Fruit fly (Drosophila melanogaster) whole organism, embryonic: Measurements from ENCODE around the gene Lst8.

Source experiments
- Adf1 ChIP-seq: fragments of 200-800 bp; sonication (Bioruptor generic); IDR thresholded peaks from 2 replicates; pipeline ENCODE4 v1.3.6; 2022; ENCODE audit warnings: missing biosample characterization, missing genetic modification characterization
- Atf6 ChIP-seq: fragments of 200-800 bp; sonication (Bioruptor generic); IDR thresholded peaks from 2 replicates; pipeline ENCODE4 v1.3.6; 2022; ENCODE audit warnings: missing biosample characterization, missing genetic modification characterization
- CG10366 ChIP-seq: fragments of 200-800 bp; sonication (Bioruptor generic); IDR thresholded peaks from 2 replicates; pipeline ENCODE4 v1.3.6; 2022; ENCODE audit warnings: missing biosample characterization, missing genetic modification characterization
- CG10462 ChIP-seq: fragments of 200-800 bp; sonication (Bioruptor generic); optimal IDR thresholded peaks from 2 replicates; lab custom pipeline; 2016; ENCODE audit warnings: missing biosample characterization, missing genetic modification characterization
- CG11247 ChIP-seq: fragments of 200-800 bp; sonication (Bioruptor generic); IDR thresholded peaks from 2 replicates; pipeline ENCODE4 v1.3.6; 2022; ENCODE audit warnings: missing biosample characterization, missing genetic modification characterization
- CG11504 ChIP-seq: fragments of 200-800 bp; sonication (Bioruptor generic); optimal IDR thresholded peaks from 3 replicates; lab custom pipeline; 2019; ENCODE audit warnings: missing biosample characterization, mild to moderate bottlenecking, missing genetic modification characterization, moderate library complexity
- CG12299 ChIP-seq: fragments of 200-800 bp; sonication (Bioruptor generic); optimal IDR thresholded peaks from 2 replicates; lab custom pipeline; 2018; ENCODE audit warnings: missing biosample characterization, mild to moderate bottlenecking, missing genetic modification characterization
- CG12942 ChIP-seq: fragments of 200-800 bp; sonication (Bioruptor generic); optimal IDR thresholded peaks from 3 replicates; lab custom pipeline; 2016; ENCODE audit warnings: missing biosample characterization, missing genetic modification characterization
- CG14667 ChIP-seq: fragments of 200-800 bp; sonication (Bioruptor generic); IDR thresholded peaks from 2 replicates; pipeline ENCODE4 v1.3.6; 2022; ENCODE audit warnings: missing biosample characterization, missing genetic modification characterization
- CG15011 ChIP-seq: fragments of 200-800 bp; sonication (Bioruptor generic); optimal IDR thresholded peaks from 3 replicates; lab custom pipeline; 2018; ENCODE audit warnings: missing biosample characterization, mild to moderate bottlenecking, missing genetic modification characterization
- CG1529 ChIP-seq: fragments of 200-800 bp; sonication (Bioruptor generic); optimal IDR thresholded peaks from 3 replicates; lab custom pipeline; 2018; ENCODE audit warnings: missing biosample characterization, missing genetic modification characterization
- CG16815 ChIP-seq: fragments of 200-800 bp; sonication (Bioruptor generic); optimal IDR thresholded peaks from 3 replicates; lab custom pipeline; 2017; ENCODE audit warnings: missing biosample characterization, mild to moderate bottlenecking, missing genetic modification characterization
- CG2199 ChIP-seq: fragments of 200-800 bp; sonication (Bioruptor generic); IDR thresholded peaks from 3 replicates; pipeline ENCODE4 v1.3.6; 2022; ENCODE audit warnings: missing biosample characterization, missing genetic modification characterization
- CG32767 ChIP-seq: fragments of 200-800 bp; sonication (Bioruptor generic); IDR thresholded peaks from 2 replicates; pipeline ENCODE4 v1.3.6; 2022; ENCODE audit warnings: missing biosample characterization, missing genetic modification characterization
- CG43689 ChIP-seq: fragments of 200-800 bp; sonication (Bioruptor generic); IDR thresholded peaks from 2 replicates; pipeline ENCODE4 v1.3.6; 2022; ENCODE audit warnings: missing biosample characterization, missing genetic modification characterization
- CG4424 ChIP-seq: fragments of 200-800 bp; sonication (Bioruptor generic); optimal IDR thresholded peaks from 3 replicates; lab custom pipeline; 2016; ENCODE audit warnings: missing biosample characterization, missing genetic modification characterization
- CG6654 ChIP-seq: fragments of 200-800 bp; sonication (Bioruptor generic); optimal IDR thresholded peaks from 2 replicates; lab custom pipeline; 2017; ENCODE audit warnings: missing biosample characterization, mild to moderate bottlenecking, missing genetic modification characterization
- CG6791 ChIP-seq: fragments of 200-800 bp; sonication (Bioruptor generic); IDR thresholded peaks from 3 replicates; pipeline ENCODE4 v1.3.6; 2022; ENCODE audit warnings: missing biosample characterization, missing genetic modification characterization; ENCODE audit not compliant: partially characterized antibody
- CG7987 ChIP-seq: fragments of 200-800 bp; sonication (Bioruptor generic); optimal IDR thresholded peaks from 2 replicates; lab custom pipeline; 2018; ENCODE audit warnings: missing biosample characterization, mild to moderate bottlenecking, missing genetic modification characterization, moderate library complexity
- CG9932 ChIP-seq: fragments of 200-800 bp; sonication (Bioruptor generic); IDR thresholded peaks from 2 replicates; pipeline ENCODE4 v1.3.6; 2022; ENCODE audit warnings: missing biosample characterization, missing genetic modification characterization
- D19A ChIP-seq: fragments of 200-800 bp; optimal IDR thresholded peaks from 3 replicates; lab custom pipeline; 2019; ENCODE audit warnings: missing biosample characterization, mild to moderate bottlenecking, missing genetic modification characterization, moderate library complexity
- Dad ChIP-seq: fragments of 200-800 bp; sonication (Bioruptor generic); optimal IDR thresholded peaks from 3 replicates; lab custom pipeline; 2016; ENCODE audit warnings: missing biosample characterization, missing genetic modification characterization
- Fer3 ChIP-seq: fragments of 200-800 bp; sonication (Bioruptor generic); optimal IDR thresholded peaks from 2 replicates; lab custom pipeline; 2018; ENCODE audit warnings: missing biosample characterization, mild to moderate bottlenecking, missing genetic modification characterization, moderate library complexity
- Gsc ChIP-seq: fragments of 200-800 bp; sonication (Bioruptor generic); IDR thresholded peaks from 2 replicates; pipeline ENCODE4 v1.3.6; 2022; ENCODE audit warnings: missing biosample characterization, missing genetic modification characterization
- Hand ChIP-seq: fragments of 200-800 bp; sonication (Bioruptor generic); optimal IDR thresholded peaks from 2 replicates; lab custom pipeline; 2017; ENCODE audit warnings: mild to moderate bottlenecking, missing biosample characterization, missing genetic modification reagents, missing genetic modification characterization
- Hey ChIP-seq: fragments of 200-800 bp; sonication (Bioruptor generic); optimal IDR thresholded peaks from 3 replicates; lab custom pipeline; 2018; ENCODE audit warnings: missing biosample characterization, mild to moderate bottlenecking, missing genetic modification characterization
- Hmr ChIP-seq: fragments of 200-800 bp; sonication (Bioruptor generic); optimal IDR thresholded peaks from 3 replicates; lab custom pipeline; 2017; ENCODE audit warnings: mild to moderate bottlenecking, missing biosample characterization, missing genetic modification reagents, missing genetic modification characterization
- Neu2 ChIP-seq: fragments of 200-800 bp; sonication (Bioruptor generic); optimal IDR thresholded peaks from 3 replicates; lab custom pipeline; 2016; ENCODE audit warnings: missing biosample characterization, missing genetic modification characterization, borderline replicate concordance
- Stat92E ChIP-seq, 3 experiments: fragments of >200 bp in 2 of 3; fragments of 200-800 bp in 1 of 3; sonication (Bioruptor generic) in 1 of 3; optimal IDR thresholded peaks; 2 replicates each; lab custom pipeline; 2017 to 2019; ENCODE audit warnings: missing biosample characterization in 3 of 3, missing genetic modification characterization in 3 of 3, mild to moderate bottlenecking in 1 of 3, moderate library complexity in 1 of 3
- Xbp1 ChIP-seq: fragments of 200-800 bp; sonication (Bioruptor generic); optimal IDR thresholded peaks from 3 replicates; lab custom pipeline; 2016; ENCODE audit warnings: missing biosample characterization, mild to moderate bottlenecking, missing genetic modification characterization
- YL-1 ChIP-seq: fragments of 200-800 bp; sonication (Bioruptor generic); optimal IDR thresholded peaks from 3 replicates; lab custom pipeline; 2017; ENCODE audit warnings: missing biosample characterization, mild to moderate bottlenecking, missing genetic modification characterization
- ato ChIP-seq: fragments of 200-800 bp; sonication (Bioruptor generic); IDR thresholded peaks from 2 replicates; pipeline ENCODE4 v1.3.6; 2022; ENCODE audit warnings: missing biosample characterization, missing genetic modification characterization; ENCODE audit not compliant: partially characterized antibody
- danr ChIP-seq: fragments of 200-800 bp; sonication (Bioruptor generic); IDR thresholded peaks from 2 replicates; pipeline ENCODE4 v1.3.6; 2022; ENCODE audit warnings: missing biosample characterization, missing genetic modification characterization
- fu2 ChIP-seq: fragments of 200-800 bp; sonication (Bioruptor generic); optimal IDR thresholded peaks from 2 replicates; lab custom pipeline; 2016; ENCODE audit warnings: missing biosample characterization, missing genetic modification characterization
- ham ChIP-seq: fragments of 200-800 bp; sonication (Bioruptor generic); IDR thresholded peaks from 2 replicates; pipeline ENCODE4 v1.3.6; 2022; ENCODE audit warnings: missing biosample characterization, missing genetic modification characterization
- inv ChIP-seq: fragments of 200-800 bp; sonication (Bioruptor generic); IDR thresholded peaks from 2 replicates; pipeline ENCODE4 v1.3.6; 2022; ENCODE audit warnings: missing biosample characterization, missing genetic modification characterization; ENCODE audit not compliant: partially characterized antibody
- ken ChIP-seq: fragments of 200-800 bp; sonication (Bioruptor generic); IDR thresholded peaks from 3 replicates; pipeline ENCODE4 v1.3.6; 2022; ENCODE audit warnings: missing biosample characterization, missing genetic modification characterization
- lab ChIP-seq: fragments of 200-800 bp; sonication (Bioruptor generic); optimal IDR thresholded peaks from 3 replicates; lab custom pipeline; 2017; ENCODE audit warnings: missing biosample characterization, missing genetic modification characterization, mild to moderate bottlenecking, moderate library complexity, missing genetic modification reagents
- lmd ChIP-seq: fragments of 200-800 bp; sonication (Bioruptor generic); IDR thresholded peaks from 2 replicates; pipeline ENCODE4 v1.3.6; 2022; ENCODE audit warnings: missing biosample characterization, missing genetic modification characterization
- lov ChIP-seq, 2 experiments: fragments of 200-800 bp in 1 of 2; fragments of >200 bp in 1 of 2; sonication (Bioruptor generic) in 1 of 2; IDR thresholded peaks in 1 of 2; optimal IDR thresholded peaks in 1 of 2; 2 replicates in 1 of 2; 3 replicates in 1 of 2; pipeline versions ENCODE4 v1.3.6 to Lab custom; 2017 to 2022; ENCODE audit warnings: missing biosample characterization in 1 of 2, missing genetic modification characterization in 1 of 2
- mirr ChIP-seq: fragments of 200-800 bp; sonication (Bioruptor generic); optimal IDR thresholded peaks from 3 replicates; lab custom pipeline; 2018; ENCODE audit warnings: missing biosample characterization, mild to moderate bottlenecking, missing genetic modification characterization
- p53 ChIP-seq: fragments of 200-800 bp; sonication (Bioruptor generic); optimal IDR thresholded peaks from 2 replicates; lab custom pipeline; 2016; ENCODE audit warnings: missing biosample characterization, missing genetic modification characterization
- rib ChIP-seq: fragments of 200-800 bp; sonication (Bioruptor generic); IDR thresholded peaks from 2 replicates; pipeline ENCODE4 v1.3.6; 2022; ENCODE audit warnings: missing biosample characterization, missing genetic modification characterization
- run ChIP-seq: fragments of 200-800 bp; sonication (Bioruptor generic); optimal IDR thresholded peaks from 3 replicates; lab custom pipeline; 2018; ENCODE audit warnings: missing biosample characterization, mild to moderate bottlenecking, missing genetic modification characterization
- sens-2 ChIP-seq: fragments of 200-800 bp; sonication (Bioruptor generic); IDR thresholded peaks from 2 replicates; pipeline ENCODE4 v1.3.6; 2022; ENCODE audit warnings: missing biosample characterization, missing genetic modification characterization
- tna ChIP-seq: fragments of 200-800 bp; sonication (Bioruptor generic); IDR thresholded peaks from 2 replicates; pipeline ENCODE4 v1.3.6; 2022; ENCODE audit warnings: missing biosample characterization, missing genetic modification characterization; ENCODE audit not compliant: partially characterized antibody
- trh ChIP-seq: fragments of 200-800 bp; sonication (Bioruptor generic); optimal IDR thresholded peaks from 2 replicates; lab custom pipeline; 2016; ENCODE audit warnings: missing biosample characterization, missing genetic modification characterization
- unpg ChIP-seq: fragments of 200-800 bp; sonication (Bioruptor generic); optimal IDR thresholded peaks from 3 replicates; lab custom pipeline; 2018; ENCODE audit warnings: missing biosample characterization, mild to moderate bottlenecking, missing genetic modification characterization, moderate library complexity

The Lst8 gene

DNA sequence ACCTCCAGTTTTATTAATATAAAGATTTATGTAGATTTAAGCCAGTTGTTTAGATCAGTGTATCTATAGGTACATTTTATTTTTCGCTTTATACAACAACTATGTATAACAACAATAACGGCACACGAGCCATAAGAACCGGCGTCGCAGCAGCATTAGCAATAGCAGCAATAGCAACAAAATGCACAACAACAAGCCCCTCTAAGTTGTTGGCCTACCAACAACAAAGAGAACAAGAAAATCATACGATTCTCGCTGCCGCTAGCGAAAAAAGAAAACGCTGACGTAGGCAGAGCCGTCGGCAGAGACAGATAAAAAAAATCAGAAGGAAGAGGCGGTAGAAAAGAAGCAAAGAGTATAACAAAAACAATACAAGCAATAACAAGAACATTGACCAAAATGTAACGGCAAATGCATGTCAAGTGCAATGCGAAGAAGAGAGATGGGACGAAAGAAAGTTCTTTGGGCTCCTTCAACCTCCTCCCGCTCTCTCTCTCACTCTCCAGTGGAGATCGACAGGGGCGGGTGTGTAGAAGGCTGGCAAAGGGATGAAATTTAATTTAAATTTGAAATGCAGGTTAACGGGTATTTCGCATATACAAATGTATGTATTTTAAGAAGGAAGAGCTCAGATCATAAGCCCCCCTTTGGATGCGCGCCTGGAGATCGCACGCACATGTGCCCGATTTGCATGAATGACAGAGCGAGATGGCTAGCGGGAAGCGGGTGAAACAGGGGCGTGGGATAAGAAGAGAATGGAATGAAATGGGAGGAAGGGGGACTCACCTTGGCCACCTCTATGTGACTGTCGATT lies 26.9 kb downstream of the Lst8 start (continued):
- TF ChIP-seq lov (optimal IDR thresholded peaks at IDR 0.05; lab: Kevin White, UChicago) (no peak), lov (GFP tag; IDR thresholded peaks at IDR 0.05; lab: Robert Waterston, UW) (peak; percentile 99), Neu2 (GFP tag; lab: Kevin White, UChicago) (peak; percentile 94), CG12299 (tag; lab: Kevin White, UChicago) (peak; percentile 92), Dad (GFP tag; lab: Kevin White, UChicago) (peak; percentile 99), CG2199 (GFP tag; lab: Robert Waterston, UW) (peak; percentile 98), CG12942 (peak; percentile 98), CG15011 (GFP tag; lab: Kevin White, UChicago) (peak; percentile 94), ken (peak; percentile 99), p53 (GFP tag; lab: Kevin White, UChicago) (peak; percentile 95), sens-2 (GFP tag; lab: Robert Waterston, UW) (peak; percentile 98), Fer3 (tag; lab: Kevin White, UChicago) (peak; percentile 97), CG10366 (GFP tag; lab: Robert Waterston, UW) (peak; percentile 99), ham (peak; percentile 94), lmd (GFP tag; lab: Robert Waterston, UW) (peak; percentile 99), Hey (peak; percentile 85), ato (GFP tag; lab: Robert Waterston, UW) (no peak), CG6654 (GFP tag; lab: Kevin White, UChicago) (peak; percentile 91), mirr (GFP tag; lab: Kevin White, UChicago) (peak; percentile 65), inv (GFP tag; lab: Robert Waterston, UW) (no peak), Adf1 (GFP tag; lab: Robert Waterston, UW) (peak; percentile 92), CG11247 (GFP tag; lab: Robert Waterston, UW) (peak; percentile 99), Gsc (GFP tag; lab: Robert Waterston, UW) (peak; percentile 98), trh (peak; percentile 97), CG43689 (GFP tag; lab: Robert Waterston, UW) (peak; percentile 94), fu2 (GFP tag; lab: Kevin White, UChicago) (peak; percentile 97), CG14667 (GFP tag; lab: Robert Waterston, UW) (peak; percentile 99), CG9932 (peak; percentile 99), CG11504 (peak; percentile 96), CG1529 (GFP tag; lab: Kevin White, UChicago) (peak; percentile 98), CG10462 (GFP tag; lab: Kevin White, UChicago) (peak; percentile 97), CG7987 (GFP tag; lab: Kevin White, UChicago) (peak; percentile 94), Hmr (GFP tag; lab: Kevin White, UChicago) (peak; percentile 98), rib (GFP tag; lab: Robert Waterston, UW) (peak; percentile 98), Atf6 (GFP tag; lab: Robert Waterston, UW) (peak; percentile 97), tna (no peak), CG6791 (no peak), Xbp1 (GFP tag; lab: Kevin White, UChicago) (peak; percentile 99), D19A (tag; lab: Kevin White, UChicago) (peak; percentile 95), lab (peak; percentile 99), CG32767 (peak; percentile 97), danr (GFP tag; lab: Robert Waterston, UW) (peak; percentile 97), CG4424 (GFP tag; lab: Kevin White, UChicago) (peak; percentile 98), Hand (peak; percentile 94), Stat92E (GFP tag; optimal IDR thresholded peaks at IDR 0.05; lab: Kevin White, UChicago) (peak in 2 of 3 experiments; percentile 21 to 94), run (tag; lab: Kevin White, UChicago) (peak; percentile 92), YL-1 (GFP tag; lab: Kevin White, UChicago) (peak; percentile 72), unpg (GFP tag; lab: Kevin White, UChicago) (peak; percentile 98), CG16815 (GFP tag; lab: Kevin White, UChicago) (peak; percentile 99)
